Fruit fly (Drosophila melanogaster) S2 (cell line): ENCODE data around the gene RpL5.

ENCODE experiments used
- CG8478 ChIP-seq: fragments of >200 bp; optimal IDR thresholded peaks from 2 replicates; lab custom pipeline; 2018
- CTCF ChIP-seq, 2 experiments: fragments of >200 bp; optimal IDR thresholded peaks; 2 replicates each; lab custom pipeline; 2018

- TF ChIP-seq CG8478 = no peak
- no peak for TF ChIP-seq CTCF (optimal IDR thresholded peaks at IDR 0.05; lab: Kevin White, UChicago)
Measured at dm6 chr2L:22578920-22579548, 42.4 kb upstream of the RpL5 start, which contains the start of gene Slmap.
